Worm (Caenorhabditis elegans): ENCODE data around the gene Y54G2A.57.

Y54G2A.57 gene

ce11 chrIV:2990519-2990918 is 20.8 kb downstream of the Y54G2A.57 start (continued):
- TF ChIP-seq mep-1 (tag; optimal IDR thresholded peaks at IDR 0.05): peak; percentile 1
- no peak for TF ChIP-seq dpl-1 (GFP tag; optimal IDR thresholded peaks at IDR 0.05)
- no peak for TF ChIP-seq mes-2 (tag; optimal IDR thresholded peaks at IDR 0.05; ENCODE audit: poor library complexity, severe bottlenecking)
- TF ChIP-seq zfp-2 (tag; optimal IDR thresholded peaks at IDR 0.05): no peak
- TF ChIP-seq nhr-41 (GFP tag; IDR thresholded peaks at IDR 0.05): no peak
- TF ChIP-seq nhr-42 (GFP tag; IDR thresholded peaks at IDR 0.05): no peak
- no peak for TF ChIP-seq dmd-6 (GFP tag; IDR thresholded peaks at IDR 0.05)
- no peak for TF ChIP-seq pha-4 (GFP tag; IDR thresholded peaks at IDR 0.05)
- TF ChIP-seq pha-4 (tag; optimal IDR thresholded peaks at IDR 0.05): no peak
- no peak for TF ChIP-seq mdt-29 (GFP tag; IDR thresholded peaks at IDR 0.05)
- TF ChIP-seq nhr-28 (tag; optimal IDR thresholded peaks at IDR 0.05): no peak
- TF ChIP-seq dmd-8 (GFP tag; IDR thresholded peaks at IDR 0.05): no peak
- peak in 1 of 2 experiments; percentile 15 for TF ChIP-seq unc-62 (GFP tag; optimal IDR thresholded peaks at IDR 0.05 in 1 of 2)
- no peak for TF ChIP-seq unc-62 (tag; optimal IDR thresholded peaks at IDR 0.05)
- peak in 1 of 2 experiments; percentile 29 for TF ChIP-seq hif-1 (tag; optimal IDR thresholded peaks at IDR 0.05)
- TF ChIP-seq nhr-76 (tag; optimal IDR thresholded peaks at IDR 0.05): no peak
- no peak for TF ChIP-seq mdl-1 (tag; optimal IDR thresholded peaks at IDR 0.05)
- TF ChIP-seq ceh-82 (tag; optimal IDR thresholded peaks at IDR 0.05): no peak
- TF ChIP-seq egl-43 (GFP tag; IDR thresholded peaks at IDR 0.05): peak; percentile 77
- no peak for TF ChIP-seq nhr-25 (tag; optimal IDR thresholded peaks at IDR 0.05; ENCODE audit: borderline replicate concordance, insufficient read depth)
- TF ChIP-seq nhr-48 (tag; optimal IDR thresholded peaks at IDR 0.05): no peak
- TF ChIP-seq daf-8 (GFP tag; IDR thresholded peaks at IDR 0.05): no peak

- TF ChIP-seq egl-27 (tag; optimal IDR thresholded peaks at IDR 0.05): no peak
- TF ChIP-seq pha-4 (GFP tag; IDR thresholded peaks at IDR 0.05): peak; percentile 72; the same call in 1 of the 2 replicates
- TF ChIP-seq pha-4 (tag; optimal IDR thresholded peaks at IDR 0.05): no peak
- peak; percentile 85 for TF ChIP-seq hlh-30 (tag; optimal IDR thresholded peaks at IDR 0.05; ENCODE audit: insufficient read depth)
- TF ChIP-seq dve-1 (tag; optimal IDR thresholded peaks at IDR 0.05; ENCODE audit: insufficient read depth): peak; percentile 3
- peak; percentile 63; the same call in 1 of the 2 replicates for TF ChIP-seq tra-1 (GFP tag; IDR thresholded peaks at IDR 0.05)
- TF ChIP-seq zfp-2 (tag; optimal IDR thresholded peaks at IDR 0.05): no peak
- TF ChIP-seq nhr-11 (tag; optimal IDR thresholded peaks at IDR 0.05): no peak
- TF ChIP-seq unc-62 (GFP tag; optimal IDR thresholded peaks at IDR 0.05 in 1 of 2): peak in 1 of 2 experiments; percentile 88
- no peak for TF ChIP-seq unc-62 (tag; optimal IDR thresholded peaks at IDR 0.05)
- TF ChIP-seq lim-7 (GFP tag; IDR thresholded peaks at IDR 0.05): no peak
- peak; percentile 7 for TF ChIP-seq spr-3 (GFP tag; optimal IDR thresholded peaks at IDR 0.05)
- no peak for TF ChIP-seq sdz-12 (GFP tag; optimal IDR thresholded peaks at IDR 0.05)
- TF ChIP-seq unc-130 (GFP tag; optimal IDR thresholded peaks at IDR 0.05): no peak
- peak; percentile 37 for TF ChIP-seq mes-2 (tag; optimal IDR thresholded peaks at IDR 0.05; ENCODE audit: poor library complexity, severe bottlenecking)
- TF ChIP-seq lin-29 (GFP tag; IDR thresholded peaks at IDR 0.05): no peak
- TF ChIP-seq lin-38 (GFP tag; IDR thresholded peaks at IDR 0.05): peak; percentile 47
- TF ChIP-seq ceh-44 (GFP tag; IDR thresholded peaks at IDR 0.05): 0 out of 2 replicates have a peak, but pooled peaks have one; percentile 10
- TF ChIP-seq Y105C5A.15 (GFP tag; IDR thresholded peaks at IDR 0.05): peak; percentile 48; the same call in 1 of the 2 replicates
- TF ChIP-seq dpl-1 (GFP tag; optimal IDR thresholded peaks at IDR 0.05): peak; percentile 14
- TF ChIP-seq arid-1 (GFP tag; conservative IDR thresholded peaks at IDR 0.05): no peak
- TF ChIP-seq F44E2.7 (GFP tag; IDR thresholded peaks at IDR 0.05): no peak
- peak; percentile 42 for TF ChIP-seq mxl-3 (GFP tag; optimal IDR thresholded peaks at IDR 0.05)
- TF ChIP-seq nhr-6 (tag; optimal IDR thresholded peaks at IDR 0.05): peak; percentile 75
- TF ChIP-seq Y75B8A.6 (GFP tag; IDR thresholded peaks at IDR 0.05): no peak
- TF ChIP-seq ceh-20 (GFP tag; IDR thresholded peaks at IDR 0.05): peak; percentile 67
- no peak for TF ChIP-seq nhr-77 (tag; optimal IDR thresholded peaks at IDR 0.05)
- TF ChIP-seq hlh-11 (tag; optimal IDR thresholded peaks at IDR 0.05): peak; percentile 68
- peak; percentile 30; the same call in 1 of the 2 replicates for TF ChIP-seq vab-7 (GFP tag; IDR thresholded peaks at IDR 0.05)
- TF ChIP-seq rbr-2 (tag; optimal IDR thresholded peaks at IDR 0.05): peak; percentile 38
- peak; percentile 93 for TF ChIP-seq aha-1 (tag)
- no peak for TF ChIP-seq ZK337.2 (GFP tag; IDR thresholded peaks at IDR 0.05)
- peak; percentile 74 for TF ChIP-seq egl-43 (GFP tag; IDR thresholded peaks at IDR 0.05)
Measured at ce11 chrIV:2993278-2993899, 23.6 kb downstream of the Y54G2A.57 start.
